Worm (Caenorhabditis elegans) whole organism, late embryonic: ENCODE measurements around the gene clec-125.

Experiments used
- F13H6.1 ChIP-seq: sonication (generic microtip); optimal IDR thresholded peaks from 2 replicates; lab custom pipeline; 2016; ENCODE audit warnings: missing genetic modification characterization, missing compliant biosample characterization
- K02D7.2 ChIP-seq: sonication (generic microtip); optimal IDR thresholded peaks from 2 replicates; lab custom pipeline; 2017; ENCODE audit warnings: mild to moderate bottlenecking, missing genetic modification characterization, missing compliant biosample characterization
- T23F11.4 ChIP-seq: fragments of 200-800 bp; sonication (Bioruptor generic); optimal IDR thresholded peaks from 2 replicates; lab custom pipeline; 2018; ENCODE audit warnings: mild to moderate bottlenecking, missing genetic modification characterization, missing compliant biosample characterization
- ama-1 ChIP-seq: fragments of 150-350 bp; optimal IDR thresholded peaks from 2 replicates; lab custom pipeline; 2014
- ceh-19 ChIP-seq: fragments of 200-800 bp; sonication (Bioruptor generic); optimal IDR thresholded peaks from 2 replicates; lab custom pipeline; 2018; ENCODE audit warnings: mild to moderate bottlenecking, missing genetic modification characterization, missing compliant biosample characterization
- ceh-2 ChIP-seq: sonication (generic microtip); optimal IDR thresholded peaks from 2 replicates; lab custom pipeline; 2016; ENCODE audit warnings: missing genotype, missing genetic modification characterization, missing compliant biosample characterization
- ceh-22 ChIP-seq: sonication (generic microtip); optimal IDR thresholded peaks from 2 replicates; lab custom pipeline; 2017; ENCODE audit warnings: missing biosample characterization, missing genetic modification characterization
- ceh-31 ChIP-seq: sonication (generic microtip); optimal IDR thresholded peaks from 2 replicates; lab custom pipeline; 2016; ENCODE audit warnings: missing genetic modification characterization, missing compliant biosample characterization
- ceh-45 ChIP-seq: fragments of 200-800 bp; sonication (Bioruptor generic); IDR thresholded peaks from 2 replicates; pipeline ENCODE4 v1.3.6; 2022; ENCODE audit warnings: missing genetic modification reagents, missing genetic modification characterization, missing compliant biosample characterization
- ceh-48 ChIP-seq: sonication (generic microtip); optimal IDR thresholded peaks from 2 replicates; lab custom pipeline; 2016; ENCODE audit warnings: missing genetic modification characterization, inconsistent platforms, missing compliant biosample characterization
- ceh-6 ChIP-seq: fragments of 200-800 bp; sonication (Bioruptor generic); optimal IDR thresholded peaks from 2 replicates; lab custom pipeline; 2018; ENCODE audit warnings: mild to moderate bottlenecking, missing genetic modification characterization, missing compliant biosample characterization
- dmd-4 ChIP-seq: sonication (generic microtip); optimal IDR thresholded peaks from 2 replicates; lab custom pipeline; 2016; ENCODE audit warnings: borderline replicate concordance, missing genetic modification characterization, missing compliant biosample characterization
- dve-1 ChIP-seq: sonication (generic microtip); optimal IDR thresholded peaks from 2 replicates; lab custom pipeline; 2017; ENCODE audit warnings: antibody characterized with exemption, mild to moderate bottlenecking, missing genetic modification characterization, missing compliant biosample characterization
- elt-2 ChIP-seq: sonication (generic microtip); optimal IDR thresholded peaks from 2 replicates; lab custom pipeline; 2016; ENCODE audit warnings: missing genetic modification reagents, missing genetic modification characterization, missing compliant biosample characterization
- elt-4 ChIP-seq: sonication (generic microtip); optimal IDR thresholded peaks from 2 replicates; lab custom pipeline; 2016; ENCODE audit warnings: missing genetic modification characterization, missing compliant biosample characterization
- eyg-1 ChIP-seq: sonication (generic microtip); optimal IDR thresholded peaks from 2 replicates; lab custom pipeline; 2016; ENCODE audit warnings: missing genotype, missing genetic modification characterization, missing compliant biosample characterization
- fkh-6 ChIP-seq: sonication (generic microtip); optimal IDR thresholded peaks from 2 replicates; lab custom pipeline; 2016; ENCODE audit warnings: missing genetic modification characterization, missing compliant biosample characterization
- gmeb-2 ChIP-seq: sonication (generic microtip); optimal IDR thresholded peaks from 2 replicates; lab custom pipeline; 2016; ENCODE audit warnings: missing genetic modification characterization, inconsistent platforms, missing compliant biosample characterization
- hlh-13 ChIP-seq: fragments of 200-800 bp; sonication (Bioruptor generic); optimal IDR thresholded peaks from 2 replicates; lab custom pipeline; 2018; ENCODE audit warnings: mild to moderate bottlenecking, missing genetic modification characterization, missing compliant biosample characterization
- hlh-15 ChIP-seq: sonication (generic microtip); optimal IDR thresholded peaks from 2 replicates; lab custom pipeline; 2016; ENCODE audit warnings: missing genetic modification characterization, missing compliant biosample characterization
- hlh-30 ChIP-seq: sonication (generic microtip); optimal IDR thresholded peaks from 2 replicates; lab custom pipeline; 2017; ENCODE audit warnings: antibody characterized with exemption, missing genetic modification characterization, missing compliant biosample characterization; ENCODE audit not compliant: insufficient read depth
- lim-6 ChIP-seq: sonication (generic microtip); optimal IDR thresholded peaks from 2 replicates; lab custom pipeline; 2016; ENCODE audit warnings: missing genetic modification characterization, missing compliant biosample characterization
- lin-11 ChIP-seq: fragments of 200-800 bp; sonication (Bioruptor generic); optimal IDR thresholded peaks from 2 replicates; lab custom pipeline; 2018; ENCODE audit warnings: mild to moderate bottlenecking, missing genetic modification characterization, missing compliant biosample characterization
- madf-2 ChIP-seq: sonication (generic microtip); optimal IDR thresholded peaks from 2 replicates; lab custom pipeline; 2017; ENCODE audit warnings: missing genetic modification characterization, missing compliant biosample characterization
- nhr-11 ChIP-seq: fragments of 150-350 bp; optimal IDR thresholded peaks from 2 replicates; lab custom pipeline; 2014; ENCODE audit warnings: missing biosample characterization, missing genetic modification characterization
- npax-4 ChIP-seq: sonication (generic microtip); optimal IDR thresholded peaks from 2 replicates; lab custom pipeline; 2016; ENCODE audit warnings: missing genetic modification characterization, missing compliant biosample characterization
- pag-3 ChIP-seq: sonication (generic microtip); optimal IDR thresholded peaks from 2 replicates; lab custom pipeline; 2016; ENCODE audit warnings: missing compliant biosample characterization, missing genetic modification characterization, borderline replicate concordance
- pat-9 ChIP-seq: fragments of 200-800 bp; sonication (Bioruptor generic); optimal IDR thresholded peaks from 2 replicates; lab custom pipeline; 2018; ENCODE audit warnings: mild to moderate bottlenecking, missing genetic modification characterization, moderate library complexity, missing compliant biosample characterization
- pax-1 ChIP-seq: fragments of 150-350 bp; optimal IDR thresholded peaks from 2 replicates; lab custom pipeline; 2014; ENCODE audit warnings: missing biosample characterization, missing genetic modification characterization
- pqm-1 ChIP-seq: sonication (generic microtip); optimal IDR thresholded peaks from 2 replicates; lab custom pipeline; 2016; ENCODE audit warnings: missing genetic modification characterization, missing compliant biosample characterization
- ref-2 ChIP-seq: sonication (generic microtip); optimal IDR thresholded peaks from 2 replicates; lab custom pipeline; 2016; ENCODE audit warnings: missing genetic modification characterization, missing compliant biosample characterization
- rnt-1 ChIP-seq: sonication (generic microtip); optimal IDR thresholded peaks from 2 replicates; lab custom pipeline; 2016; ENCODE audit warnings: missing genetic modification characterization, missing compliant biosample characterization
- sox-2 ChIP-seq: fragments of 200-800 bp; sonication (Bioruptor generic); IDR thresholded peaks from 2 replicates; pipeline ENCODE4 v1.3.6; 2022; ENCODE audit warnings: missing genetic modification reagents, missing genetic modification characterization, missing compliant biosample characterization
- sox-4 ChIP-seq: sonication (generic microtip); optimal IDR thresholded peaks from 2 replicates; lab custom pipeline; 2017; ENCODE audit warnings: mild to moderate bottlenecking, missing genetic modification characterization, inconsistent platforms, missing compliant biosample characterization
- syd-9 ChIP-seq: sonication (generic microtip); optimal IDR thresholded peaks from 2 replicates; lab custom pipeline; 2016; ENCODE audit warnings: mild to moderate bottlenecking, missing genetic modification characterization, moderate library complexity, missing compliant biosample characterization
- tbx-7 ChIP-seq: sonication (generic microtip); optimal IDR thresholded peaks from 2 replicates; lab custom pipeline; 2016; ENCODE audit warnings: missing genotype, missing genetic modification characterization, missing compliant biosample characterization
- ttx-3 ChIP-seq: sonication (generic microtip); optimal IDR thresholded peaks from 2 replicates; lab custom pipeline; 2016; ENCODE audit warnings: missing genetic modification reagents, missing genetic modification characterization, missing compliant biosample characterization
- unc-42 ChIP-seq: sonication (generic microtip); optimal IDR thresholded peaks from 2 replicates; lab custom pipeline; 2016; ENCODE audit warnings: missing genotype, missing genetic modification characterization, missing compliant biosample characterization
- unc-55 ChIP-seq: sonication (generic microtip); optimal IDR thresholded peaks from 2 replicates; lab custom pipeline; 2017; ENCODE audit warnings: missing biosample characterization, missing genetic modification reagents, missing genetic modification characterization

Gene clec-125

ce11 chrII:3557417-3557816, 41.6 kb downstream of the clec-125 start, which contains the start of gene lgc-45:
Gene lgc-45 (plus strand): TSS chrII:3557472.
- TF ChIP-seq ceh-45 = no peak
- TF ChIP-seq ceh-31 (tag; lab: Kevin White, UChicago) = no peak
- TF ChIP-seq pqm-1 (tag; lab: Kevin White, UChicago) = no peak
- no peak for TF ChIP-seq eyg-1 (tag; lab: Kevin White, UChicago)
- no peak for TF ChIP-seq fkh-6 (tag; lab: Kevin White, UChicago)
- TF ChIP-seq unc-42 = no peak
- TF ChIP-seq ref-2 (tag; lab: Kevin White, UChicago) = no peak
- TF ChIP-seq pax-1 (tag; lab: Kevin White, UChicago) = no peak
- TF ChIP-seq tbx-7 (tag; lab: Kevin White, UChicago) = no peak
- no peak for TF ChIP-seq ceh-48 (tag; lab: Kevin White, UChicago)
- TF ChIP-seq elt-2 (tag; lab: Kevin White, UChicago) = no peak
- TF ChIP-seq ceh-19 = no peak

- no peak for TF ChIP-seq sox-4 (tag; lab: Kevin White, UChicago)
- TF ChIP-seq rnt-1 (tag; lab: Kevin White, UChicago) = no peak
- TF ChIP-seq dmd-4 (tag; lab: Kevin White, UChicago) = no peak
- no peak for TF ChIP-seq ceh-6 (GFP tag; lab: Kevin White, UChicago)
- TF ChIP-seq lin-11 (tag; lab: Kevin White, UChicago) = no peak
- TF ChIP-seq, all 69 proteins: peak for 0
These were observed 44.8 kb downstream of the clec-125 start, which contains the start of gene W10G11.1 for ce11 chrII:3560592-3560991. Gene W10G11.1 (minus strand): TSS chrII:3560692.

ce11 chrII:3561561-3561960, 45.8 kb downstream of the clec-125 start, which contains the start of gene W10G11.2:
Gene W10G11.2 (minus strand): TSS chrII:3561661.
- TF ChIP-seq ceh-19 (no peak), pag-3 (tag; lab: Kevin White, UChicago) (no peak), npax-4 (tag; lab: Kevin White, UChicago) (no peak), lim-6 (tag; lab: Kevin White, UChicago) (no peak), hlh-30 (no peak), hlh-15 (tag; lab: Kevin White, UChicago) (no peak), ceh-45 (no peak), K02D7.2 (tag; lab: Kevin White, UChicago) (no peak), unc-55 (GFP tag; lab: Kevin White, UChicago) (no peak), dve-1 (tag; lab: Kevin White, UChicago) (no peak), elt-4 (tag; lab: Kevin White, UChicago) (no peak), lin-11 (tag; lab: Kevin White, UChicago) (no peak), T23F11.4 (GFP tag; lab: Kevin White, UChicago) (no peak), ama-1 (lab: Kevin White, UChicago) (no peak), sox-2 (GFP tag; lab: Robert Waterston, UW) (no peak)

- TF ChIP-seq nhr-11 (tag; lab: Kevin White, UChicago) (no peak), hlh-13 (GFP tag; lab: Kevin White, UChicago) (no peak), ceh-22 (tag; lab: Kevin White, UChicago) (no peak)
These were observed 46.6 kb downstream of the clec-125 start, which contains the start of gene W10G11.3 for ce11 chrII:3562419-3562818. Gene W10G11.3 (minus strand): TSS chrII:3562519.

- TF ChIP-seq K02D7.2 (tag; lab: Kevin White, UChicago) = no peak
- no peak for TF ChIP-seq ceh-45
- TF ChIP-seq ceh-2 (tag; lab: Kevin White, UChicago) = no peak
- no peak for TF ChIP-seq madf-2 (tag; lab: Kevin White, UChicago)
- no peak for TF ChIP-seq F13H6.1 (tag; lab: Kevin White, UChicago)
- no peak for TF ChIP-seq pax-1 (tag; lab: Kevin White, UChicago)
- TF ChIP-seq pat-9 (tag; lab: Kevin White, UChicago) = no peak
- TF ChIP-seq eyg-1 (tag; lab: Kevin White, UChicago) = no peak
- no peak for TF ChIP-seq syd-9
- no peak for TF ChIP-seq ttx-3 (tag; lab: Kevin White, UChicago)
- no peak for TF ChIP-seq gmeb-2 (tag; lab: Kevin White, UChicago)
These were observed 51.3 kb downstream of the clec-125 start for ce11 chrII:3567066-3567465.
